Fruit fly (Drosophila melanogaster) whole organism, larva: ENCODE data around the gene Tnpo.

Source experiments
- noc ChIP-seq: fragments of 200-800 bp; sonication (Bioruptor generic); optimal IDR thresholded peaks from 3 replicates; lab custom pipeline; 2019; ENCODE audit warnings: missing biosample characterization, mild to moderate bottlenecking, missing genetic modification characterization, moderate library complexity

The Tnpo gene

DNA sequence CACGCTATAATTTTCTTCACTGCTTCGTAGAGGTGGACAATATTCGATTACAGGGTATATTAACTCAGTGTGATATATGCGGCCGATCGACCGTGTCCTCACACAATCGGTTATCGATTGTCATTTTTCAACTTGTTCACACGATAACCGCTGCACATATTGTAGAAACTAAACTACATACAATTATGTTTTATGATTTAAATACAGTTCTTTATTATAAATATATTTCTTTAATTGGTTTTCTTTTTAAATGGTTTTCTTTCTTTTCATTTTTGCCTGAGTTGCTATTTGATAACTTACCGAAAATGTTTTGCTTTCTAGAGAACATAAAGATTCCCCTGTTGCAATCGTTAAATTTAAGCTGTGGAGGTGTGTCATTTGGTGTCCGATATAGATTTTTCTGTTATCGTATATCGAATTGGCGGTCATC is 19.4 kb upstream of the Tnpo start, which contains the start of the genes fmt and CG7376:
Gene fmt, minus strand, starts transcription at position 55 of the 430 bp plus-strand sequence.
Gene CG7376, plus strand, starts transcription at position 423 of the 430 bp plus-strand sequence.
- TF ChIP-seq noc, result no peak

DNA sequence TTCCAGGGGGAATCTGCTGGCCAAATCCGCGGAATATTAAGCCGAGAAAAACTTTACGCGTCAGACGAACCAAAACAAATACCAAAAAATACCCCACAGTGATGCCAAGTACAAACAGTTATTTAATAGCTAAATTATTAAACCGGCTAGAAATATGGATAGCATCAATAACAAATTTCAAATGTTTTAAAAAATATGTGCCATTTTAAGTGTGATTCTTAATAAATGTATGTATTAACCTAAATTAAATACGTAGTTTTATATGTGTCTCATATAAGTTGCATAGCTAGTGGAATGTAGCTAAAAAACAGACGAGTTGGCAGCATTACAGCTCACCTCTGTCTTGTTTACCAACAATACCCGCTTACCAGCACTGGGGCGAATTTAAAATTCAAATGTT is 11.5 kb upstream of the Tnpo start, which contains the start of gene CG10274:
Gene CG10274, minus strand, starts transcription at position 54 of the 400 bp plus-strand sequence.
- TF ChIP-seq noc, result no peak

DNA sequence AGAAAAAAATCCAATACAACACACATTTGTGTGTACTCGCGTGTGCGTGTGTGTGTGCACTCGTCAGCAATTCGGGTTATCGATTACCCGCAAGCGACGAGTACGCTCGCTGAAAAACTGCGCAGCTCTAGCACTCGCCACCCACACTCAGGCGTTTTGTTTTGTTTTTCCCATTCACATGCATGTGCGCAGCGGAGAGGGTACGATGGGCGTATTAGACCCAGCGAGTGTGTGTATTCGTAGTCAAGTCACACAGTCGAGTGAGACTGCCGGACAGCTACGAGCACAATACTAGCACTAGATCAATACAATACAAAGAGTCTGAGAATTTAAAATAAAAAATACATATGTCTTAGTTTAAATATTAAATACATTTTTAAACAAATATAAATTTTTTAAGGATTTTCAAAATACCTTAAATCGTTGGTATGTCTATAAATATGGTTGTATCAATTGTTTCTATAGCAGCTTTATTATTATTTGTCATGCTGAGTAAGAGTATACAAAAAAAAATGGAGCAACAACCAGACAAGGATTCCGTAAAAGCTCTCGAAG is 8.3 kb upstream of the Tnpo start, which contains the start of the genes D19B and CG43293:
Gene D19B, minus strand, starts transcription at position 37 of the 555 bp plus-strand sequence.
Gene CG43293, plus strand, starts transcription at position 306 of the 555 bp plus-strand sequence.
- peak; percentile 72 for TF ChIP-seq noc

DNA sequence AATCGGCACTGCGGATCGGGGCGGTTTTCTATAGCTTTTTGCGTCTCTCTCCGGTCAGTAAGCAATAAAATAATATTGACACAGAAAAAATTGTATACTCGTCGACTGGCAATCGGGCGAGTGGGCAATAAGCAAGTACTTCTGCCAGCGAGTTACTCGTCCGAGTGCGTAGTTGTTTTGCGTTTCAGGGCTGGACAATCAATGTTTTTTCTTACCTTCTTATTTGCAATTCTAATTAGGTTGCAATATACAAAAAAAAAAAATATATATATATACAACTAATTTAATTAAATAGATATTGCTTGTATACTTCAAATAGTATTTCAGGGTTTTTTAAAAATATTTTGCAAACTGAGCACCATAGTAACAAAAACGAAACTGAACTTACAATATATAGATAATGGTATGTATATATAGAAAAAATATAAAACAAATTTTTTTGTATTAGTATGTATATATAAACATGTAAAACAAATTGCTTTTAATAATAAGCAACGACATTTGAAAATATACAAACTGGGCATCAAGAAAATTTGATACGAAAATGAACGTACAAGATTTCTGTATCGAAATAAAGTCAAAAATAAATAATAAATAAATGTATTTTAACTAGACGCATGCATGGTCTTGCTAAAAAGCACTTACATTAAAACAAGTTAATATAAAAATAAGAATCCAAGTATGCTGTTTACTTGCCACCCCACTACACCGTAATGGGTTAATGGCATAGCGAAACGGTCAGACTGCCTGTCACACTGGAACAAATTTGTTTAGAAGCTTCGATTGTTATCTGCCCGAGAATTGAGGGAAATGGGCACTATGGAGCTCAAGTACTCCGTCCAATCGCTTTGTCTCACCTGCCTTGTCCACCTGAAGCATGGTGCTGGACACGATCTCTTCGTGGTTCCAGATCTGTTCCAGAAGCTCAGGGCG is 4.0 kb upstream of the Tnpo start, which contains the start of the genes D19A and CG7386:
Gene D19A, minus strand, starts transcription at position 129 of the 933 bp plus-strand sequence.
Gene CG7386, plus strand, starts transcription at position 751 of the 933 bp plus-strand sequence.
- peak; percentile 33 for TF ChIP-seq noc

DNA sequence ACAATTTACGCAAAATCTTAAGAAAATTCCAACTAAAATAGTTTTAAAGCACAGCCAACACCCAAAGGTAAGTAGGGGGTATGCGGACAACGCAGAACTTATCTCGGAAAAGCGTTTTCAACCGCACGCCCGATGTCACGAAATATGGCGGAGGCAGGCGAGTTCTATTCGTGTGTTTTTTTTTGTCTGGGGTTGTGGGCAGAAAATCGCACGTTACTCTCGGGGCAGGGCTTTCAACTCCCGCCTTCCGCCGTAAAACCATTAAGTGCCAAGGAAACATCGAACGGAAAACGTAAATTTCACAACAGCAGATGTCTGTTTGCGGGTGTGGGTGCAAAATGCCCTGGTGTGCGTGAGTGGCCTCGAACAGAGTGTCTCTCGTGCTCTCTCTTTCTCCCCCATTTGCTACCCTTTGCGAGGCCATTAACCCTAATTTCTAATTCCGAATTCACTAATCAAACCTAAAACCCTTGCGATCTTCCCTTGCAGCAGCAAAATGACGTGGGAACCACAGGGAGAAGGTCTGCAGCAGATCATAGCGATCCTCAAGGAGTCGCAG is 355 bp downstream of the Tnpo start:
- TF ChIP-seq noc, result no peak

DNA sequence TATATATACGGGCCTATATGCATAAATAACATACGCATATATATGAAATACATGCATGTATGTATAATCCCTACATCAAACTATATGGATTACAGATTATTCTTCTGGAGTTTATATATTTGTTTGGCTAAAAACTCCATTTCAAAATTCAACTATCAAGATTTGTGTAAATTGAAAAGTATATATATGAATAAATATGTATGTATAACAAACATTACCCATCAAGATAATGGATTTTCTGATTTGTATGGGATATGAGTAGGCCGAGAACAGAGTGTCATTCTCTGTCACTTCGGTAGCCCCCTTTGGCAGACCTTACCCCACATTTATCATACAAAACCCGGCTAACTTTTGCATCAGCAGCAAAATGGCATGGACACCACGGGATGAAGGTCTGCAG is 6.9 kb downstream of the Tnpo start, which contains the start of gene CG8219:
Gene CG8219, plus strand, starts transcription at position 301 of the 400 bp plus-strand sequence.
- no peak for TF ChIP-seq noc

DNA sequence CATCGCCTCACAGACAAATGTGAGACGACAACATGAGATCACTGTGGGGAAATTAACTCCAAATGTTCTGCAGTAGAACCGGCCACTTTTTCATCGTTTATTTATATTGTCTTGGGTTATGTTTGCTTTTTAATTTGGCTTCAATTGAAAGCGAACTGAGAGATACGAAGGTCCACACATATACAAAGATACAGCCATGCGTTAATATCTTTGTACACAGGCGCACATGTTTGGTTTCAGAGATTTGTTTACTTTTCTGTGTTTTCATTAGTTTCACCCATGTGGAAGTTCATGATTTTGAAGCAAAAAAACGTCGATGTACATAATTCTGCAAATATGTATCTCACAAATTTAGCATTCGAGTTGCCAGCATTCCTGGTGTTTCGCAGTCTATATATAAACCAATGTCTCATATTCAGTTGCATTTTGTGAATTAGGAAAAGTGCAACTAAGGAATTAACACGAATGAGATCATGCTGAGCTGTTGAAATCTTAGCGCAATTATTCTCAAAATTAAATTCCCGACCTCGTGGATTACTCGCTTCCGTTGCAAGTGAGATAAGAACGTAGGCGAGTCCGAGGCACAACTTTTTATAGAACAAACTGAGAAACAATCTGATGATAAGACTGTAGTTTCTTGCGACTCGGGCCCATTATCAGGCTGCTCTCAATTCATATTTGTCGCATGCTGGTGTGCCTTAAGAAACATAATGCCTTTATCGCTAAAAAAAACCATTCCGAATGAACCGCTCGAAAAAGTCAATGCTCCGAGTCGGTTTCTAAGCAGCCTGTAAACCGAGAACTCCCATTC is 22.9 kb downstream of the Tnpo start:
- no peak for TF ChIP-seq noc

DNA sequence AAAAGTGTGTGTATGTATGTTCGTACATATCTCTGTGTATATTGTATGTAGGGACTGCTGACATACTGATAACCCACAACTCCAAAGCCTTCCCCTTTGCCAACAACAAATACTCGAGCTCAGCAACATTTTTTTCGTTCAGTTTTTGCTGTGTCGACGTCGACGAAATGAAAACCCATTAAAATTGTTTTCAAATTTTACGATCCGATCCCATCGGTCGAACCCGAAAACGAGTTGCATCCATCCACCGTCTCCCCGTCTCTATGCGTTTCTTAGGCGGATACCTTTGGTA is 23.5 kb downstream of the Tnpo start:
- no peak for TF ChIP-seq noc

DNA sequence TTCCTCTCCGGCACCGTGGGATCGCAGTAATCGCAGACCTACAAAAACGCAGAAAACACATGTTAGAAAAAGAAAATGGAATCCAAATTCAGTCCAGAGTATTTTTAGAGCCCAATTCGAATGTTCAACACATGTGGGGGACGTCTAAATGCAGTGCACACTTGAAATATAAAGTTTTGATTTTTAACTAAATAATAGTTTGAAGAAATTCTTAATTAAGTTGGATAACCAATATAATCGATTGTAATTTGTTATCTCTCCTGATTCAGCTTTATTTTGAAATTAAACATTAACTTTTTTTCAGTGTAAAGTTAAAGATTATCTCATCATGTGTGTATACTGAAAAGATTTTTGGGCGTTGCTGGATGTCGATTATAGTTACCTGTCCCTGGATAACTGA is 23.9 kb downstream of the Tnpo start:
- no peak for TF ChIP-seq noc

DNA sequence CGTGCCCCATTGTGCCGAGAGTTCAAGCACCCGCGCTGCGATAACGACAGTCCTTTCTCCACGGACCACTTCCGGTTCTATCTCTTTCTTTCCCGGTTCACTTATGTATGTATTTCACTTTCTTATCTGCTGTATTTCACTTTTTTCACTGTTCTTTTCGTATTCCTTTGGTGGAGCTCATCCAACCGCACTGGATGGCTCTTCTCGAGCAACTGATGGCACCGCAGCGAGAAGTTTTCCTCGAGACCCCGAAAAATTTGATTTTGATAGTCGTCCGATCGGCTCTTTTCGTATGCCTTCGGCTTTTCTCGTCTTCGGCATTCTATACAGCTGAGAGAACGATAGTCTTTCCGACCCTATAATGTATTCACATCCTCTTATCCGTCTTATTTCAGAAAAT is 24.5 kb downstream of the Tnpo start, which contains the start of gene LanA:
Gene LanA, minus strand, starts transcription at position 217 of the 400 bp plus-strand sequence.
- no peak for TF ChIP-seq noc

DNA sequence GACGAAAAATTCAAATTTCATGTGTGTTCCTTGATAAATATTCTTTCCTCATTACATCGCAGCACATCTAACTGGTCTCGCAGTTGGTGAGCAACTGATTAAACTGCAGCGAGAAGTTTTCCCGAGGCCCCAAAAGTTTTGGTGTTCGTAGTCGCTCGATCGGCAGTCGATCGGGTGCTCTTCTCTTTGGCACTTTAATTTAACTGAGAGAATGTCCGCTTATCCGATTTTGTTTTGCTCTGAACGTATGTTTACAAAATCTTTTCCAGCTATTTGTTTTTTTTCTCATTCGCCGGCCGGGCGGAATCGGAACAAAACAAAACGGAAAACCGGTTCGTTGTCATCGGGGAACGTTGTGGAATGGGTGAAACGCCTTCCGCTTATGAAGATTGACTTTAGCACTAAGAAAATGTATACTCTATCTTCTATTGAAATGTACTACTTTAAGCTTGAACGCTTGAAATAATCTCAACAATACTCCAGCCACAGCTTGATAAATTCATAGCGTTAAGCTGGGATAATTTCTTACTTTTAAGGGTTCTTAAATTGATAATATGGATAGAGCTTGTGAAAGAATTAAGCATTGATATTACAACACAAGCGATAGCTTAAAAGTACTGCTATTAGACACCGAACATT is 25.4 kb downstream of the Tnpo start:
- no peak for TF ChIP-seq noc

DNA sequence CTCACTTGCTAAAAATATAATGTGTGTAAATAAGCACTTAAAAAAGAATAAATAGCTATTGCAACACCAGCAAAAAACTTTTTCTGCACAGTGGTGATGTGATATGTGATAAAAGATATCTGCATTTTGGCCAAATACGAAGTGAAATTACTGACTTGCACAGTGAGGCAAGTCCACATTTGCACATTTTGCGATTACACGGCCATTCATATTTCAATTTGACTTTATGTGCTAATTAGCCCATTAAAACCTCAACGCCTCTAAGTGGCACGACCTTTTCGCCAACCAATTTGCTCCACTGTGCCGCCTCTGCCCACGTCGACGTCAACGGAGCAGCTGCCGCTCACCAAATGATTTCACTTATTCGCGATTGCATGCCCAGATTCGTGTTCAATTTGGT is 26.9 kb downstream of the Tnpo start, which contains the start of gene CG33946:
Gene CG33946, plus strand, starts transcription at position 392 of the 400 bp plus-strand sequence.
- TF ChIP-seq noc, result no peak

DNA sequence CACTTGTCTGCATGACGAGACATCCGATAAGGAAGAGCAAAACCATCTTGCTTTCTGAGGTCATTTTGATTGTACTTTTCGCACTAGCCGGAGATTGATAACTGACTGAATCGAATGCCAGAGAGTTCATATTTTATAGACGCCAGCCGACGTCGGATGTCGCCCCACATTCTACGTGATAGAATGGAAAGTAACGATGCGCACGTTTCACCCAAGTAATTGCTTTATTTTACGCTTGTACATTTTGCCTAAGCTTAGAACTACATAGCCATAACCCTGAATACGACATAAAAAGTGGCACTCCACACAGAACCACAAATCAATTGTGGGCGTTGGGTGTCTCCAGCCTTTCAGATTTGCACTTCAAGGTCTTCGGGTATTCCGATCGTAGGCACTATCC is 39.0 kb downstream of the Tnpo start, which contains the start of gene CG13299:
Gene CG13299, minus strand, starts transcription at position 101 of the 400 bp plus-strand sequence.
- no peak for TF ChIP-seq noc

DNA sequence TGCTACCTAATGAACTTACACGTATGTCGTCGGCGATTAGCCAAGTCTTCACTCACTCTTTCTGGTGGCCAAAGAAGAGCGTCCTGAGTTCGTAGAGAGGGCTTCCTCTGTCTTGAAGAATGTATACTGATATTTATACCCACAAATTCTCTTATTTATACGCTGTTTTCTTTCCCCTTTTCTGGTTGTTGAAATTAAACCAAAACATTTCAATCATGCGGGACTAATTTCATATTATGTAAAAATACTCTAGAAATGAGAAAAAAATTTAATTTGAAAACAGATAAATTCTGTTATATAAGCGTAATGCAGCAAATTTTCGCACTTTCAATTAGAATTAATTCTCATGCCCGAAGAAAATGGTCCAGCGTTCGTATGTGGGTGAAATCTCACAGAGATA is 40.0 kb downstream of the Tnpo start, which contains the start of gene BG642312:
Gene BG642312, minus strand, starts transcription at position 101 of the 400 bp plus-strand sequence.
- no peak for TF ChIP-seq noc

DNA sequence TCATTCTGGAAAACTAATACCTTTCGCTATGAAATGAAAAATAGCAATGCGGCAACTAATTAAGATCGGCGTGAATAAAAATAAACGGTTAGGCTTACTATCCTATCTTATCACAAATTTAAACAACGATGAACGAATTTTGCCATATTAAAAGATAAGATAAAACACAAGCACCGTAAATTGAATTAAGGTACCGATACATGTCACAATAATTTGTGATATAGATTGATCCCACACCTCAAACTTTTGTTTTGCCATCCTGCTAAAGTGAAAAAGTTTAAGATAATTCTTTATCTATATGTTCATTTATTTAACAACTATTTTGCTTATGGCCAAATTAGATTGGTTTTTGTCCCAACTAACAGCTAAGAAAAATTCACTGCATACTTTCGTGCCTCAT is 40.8 kb downstream of the Tnpo start, which contains the start of gene CG42714:
Gene CG42714, minus strand, starts transcription at position 22 of the 400 bp plus-strand sequence.
- TF ChIP-seq noc, result no peak
